Worm (Caenorhabditis elegans) whole organism, L3 larva: ENCODE data around the gene ceh-33.

ENCODE experiments used
- ama-1 ChIP-seq: fragments of 150-350 bp; optimal IDR thresholded peaks from 2 replicates; lab custom pipeline; 2018
- ceh-16 ChIP-seq: sonication (generic microtip); optimal IDR thresholded peaks from 2 replicates; lab custom pipeline; 2017; ENCODE audit warnings: missing biosample characterization, missing genetic modification characterization
- egl-27 ChIP-seq: sonication (generic microtip); optimal IDR thresholded peaks from 4 replicates; lab custom pipeline; 2017; ENCODE audit warnings: missing biosample characterization, missing genetic modification reagents, missing genetic modification characterization
- lin-15B ChIP-seq: fragments of 150-350 bp; optimal IDR thresholded peaks from 2 replicates; lab custom pipeline; 2014; ENCODE audit warnings: missing biosample characterization, missing genetic modification characterization
- nhr-237 ChIP-seq: fragments of 150-350 bp; optimal IDR thresholded peaks from 2 replicates; lab custom pipeline; 2014; ENCODE audit warnings: missing biosample characterization, missing genetic modification characterization
- pha-4 ChIP-seq: fragments of 150-350 bp; optimal IDR thresholded peaks from 2 replicates; lab custom pipeline; 2014; ENCODE audit warnings: missing biosample characterization, missing genetic modification reagents, missing genetic modification characterization
- pqm-1 ChIP-seq: fragments of 150-350 bp; optimal IDR thresholded peaks from 2 replicates; lab custom pipeline; 2017; ENCODE audit warnings: missing biosample characterization, missing genetic modification characterization, inconsistent platforms
- sea-2 ChIP-seq: fragments of 150-350 bp; sonication (generic microtip); optimal IDR thresholded peaks from 4 replicates; lab custom pipeline; 2014; ENCODE audit warnings: missing biosample characterization, missing genetic modification reagents, missing genetic modification characterization
- skn-1 ChIP-seq: fragments of 150-350 bp; optimal IDR thresholded peaks from 2 replicates; lab custom pipeline; 2014; ENCODE audit warnings: missing biosample characterization, missing genetic modification characterization
- unc-39 ChIP-seq: sonication (generic microtip); optimal IDR thresholded peaks from 4 replicates; lab custom pipeline; 2017; ENCODE audit warnings: missing biosample characterization, missing genetic modification characterization
- zag-1 ChIP-seq: fragments of 150-350 bp; optimal IDR thresholded peaks from 2 replicates; lab custom pipeline; 2014; ENCODE audit warnings: missing biosample characterization, missing genetic modification characterization

DNA sequence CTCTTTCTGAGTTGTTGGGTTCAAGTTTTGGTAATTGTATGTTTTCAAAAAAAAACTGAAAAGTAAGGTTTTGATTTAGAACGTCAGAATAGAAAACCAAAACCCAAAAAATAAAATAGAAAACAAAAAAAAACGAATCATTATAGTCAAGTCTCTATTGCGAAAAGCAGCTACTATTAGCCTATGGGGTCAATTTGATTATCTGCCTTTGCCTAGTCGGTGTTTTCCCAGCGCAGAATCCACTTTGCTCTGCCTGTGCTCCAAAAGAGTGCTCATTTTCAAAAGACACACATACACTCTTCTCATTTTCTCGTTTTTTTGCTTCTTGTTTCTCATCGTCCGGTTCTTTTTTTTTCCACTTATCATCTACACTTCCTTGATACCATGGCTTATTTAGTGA is 35.8 kb downstream of the ceh-33 start:
- TF ChIP-seq pha-4 (tag; lab: Kevin White, UChicago) (no peak), lin-15B (tag; lab: Kevin White, UChicago) (no peak), zag-1 (tag; lab: Kevin White, UChicago) (no peak), sea-2 (GFP tag; lab: Kevin White, UChicago) (no peak), nhr-237 (tag; lab: Kevin White, UChicago) (no peak), egl-27 (tag; lab: Kevin White, UChicago) (no peak), ceh-16 (no peak), skn-1 (tag; lab: Kevin White, UChicago) (no peak), unc-39 (no peak), pqm-1 (tag; lab: Kevin White, UChicago) (no peak), ama-1 (lab: Kevin White, UChicago) (no peak)
